Worm (Caenorhabditis elegans) whole organism, midembryonic: ENCODE results near the gene Y41C4A.12.

ENCODE experiments used
- T22C8.4 ChIP-seq: fragments of 200-800 bp; sonication (Bioruptor generic); IDR thresholded peaks from 2 replicates; pipeline ENCODE4 v1.3.6; 2022; ENCODE audit warnings: missing genetic modification characterization, missing compliant biosample characterization
- flt-1 ChIP-seq: fragments of 200-800 bp; sonication (Bioruptor generic); IDR thresholded peaks from 2 replicates; pipeline ENCODE4 v1.3.6; 2022; ENCODE audit warnings: missing genetic modification characterization, missing compliant biosample characterization
- klf-2 ChIP-seq: fragments of 200-800 bp; sonication (Bioruptor generic); conservative IDR thresholded peaks from 2 replicates; pipeline ENCODE4 v1.3.6; 2022; ENCODE audit warnings: missing genetic modification reagents, missing genetic modification characterization, missing compliant biosample characterization
- ref-1 ChIP-seq: fragments of 200-800 bp; sonication (Bioruptor generic); conservative IDR thresholded peaks from 2 replicates; pipeline ENCODE4 v1.3.6; 2022; ENCODE audit warnings: missing genetic modification reagents, missing genetic modification characterization, missing compliant biosample characterization

DNA sequence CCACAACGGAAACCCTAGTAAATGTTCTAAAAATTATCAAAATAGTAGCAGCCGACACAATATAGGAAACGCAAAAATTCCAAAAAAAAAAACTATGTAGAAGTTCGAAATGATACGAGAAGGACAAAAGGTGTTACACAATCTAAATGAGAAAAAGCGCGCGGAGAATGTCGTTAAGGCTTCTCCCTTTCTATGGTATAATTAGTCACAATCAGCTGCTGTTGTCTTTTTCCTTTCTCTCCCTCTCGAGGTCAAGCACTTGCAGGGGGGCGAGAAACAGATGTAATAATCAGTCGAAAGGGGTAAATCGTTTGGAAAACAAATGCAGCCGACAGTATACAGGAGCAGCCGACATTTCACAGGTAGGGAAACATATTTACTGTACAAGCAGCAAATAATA lies 5.0 kb upstream of the Y41C4A.12 start:
- TF ChIP-seq ref-1 (GFP tag; lab: Robert Waterston, UW) (no peak), T22C8.4 (GFP tag; lab: Robert Waterston, UW) (no peak), flt-1 (GFP tag; lab: Robert Waterston, UW) (no peak), klf-2 (GFP tag; lab: Robert Waterston, UW) (no peak)
